Fruit fly (Drosophila melanogaster): ENCODE measurements around the gene Gr94a.

Gr94a gene

dm6 chr3R:23097197-23097809, 45.8 kb downstream of the Gr94a start, which contains the start of gene CG6733:
Gene CG6733 (plus strand): TSS chr3R:23097728.
- TF ChIP-seq mirr (GFP tag; optimal IDR thresholded peaks at IDR 0.05) (peak; percentile 69), cwo (GFP tag; optimal IDR thresholded peaks at IDR 0.05) (no peak), CG34376 (GFP tag; optimal IDR thresholded peaks at IDR 0.05) (peak; percentile 50), br (optimal IDR thresholded peaks at IDR 0.05) (no peak), sd (tag; optimal IDR thresholded peaks at IDR 0.05) (peak; percentile 31), lab (GFP tag; optimal IDR thresholded peaks at IDR 0.05) (peak; percentile 50), grn (GFP tag; optimal IDR thresholded peaks at IDR 0.05) (peak; percentile 40), exex (tag; optimal IDR thresholded peaks at IDR 0.05) (peak; percentile 68), YL-1 (GFP tag; optimal IDR thresholded peaks at IDR 0.05) (no peak), CG9797 (GFP tag; optimal IDR thresholded peaks at IDR 0.05) (no peak)

- no peak for TF ChIP-seq CG14441 (GFP tag; IDR thresholded peaks at IDR 0.05)
- TF ChIP-seq slp2 (GFP tag; optimal IDR thresholded peaks at IDR 0.05) = no peak
- no peak for TF ChIP-seq CG16779 (GFP tag; IDR thresholded peaks at IDR 0.05)
- no peak for TF ChIP-seq CG6683 (GFP tag; optimal IDR thresholded peaks at IDR 0.05)
- no peak for TF ChIP-seq CG11398 (GFP tag; optimal IDR thresholded peaks at IDR 0.05)
- no peak for TF ChIP-seq CG2678 (tag; optimal IDR thresholded peaks at IDR 0.05)
- no peak for TF ChIP-seq CG2116 (GFP tag; optimal IDR thresholded peaks at IDR 0.05)
- TF ChIP-seq B-H2 (GFP tag; optimal IDR thresholded peaks at IDR 0.05) = no peak
- no peak for TF ChIP-seq CG12659 (GFP tag; optimal IDR thresholded peaks at IDR 0.05)
- TF ChIP-seq Lpt (GFP tag; optimal IDR thresholded peaks at IDR 0.05) = no peak
- TF ChIP-seq disco-r (GFP tag; optimal IDR thresholded peaks at IDR 0.05) = no peak
- TF ChIP-seq CG8281 (tag; optimal IDR thresholded peaks at IDR 0.05) = no peak
- no peak for TF ChIP-seq dan (GFP tag; IDR thresholded peaks at IDR 0.05)
- no peak for TF ChIP-seq hth (optimal IDR thresholded peaks at IDR 0.05)
- TF ChIP-seq CG11696 (GFP tag; IDR thresholded peaks at IDR 0.05) = no peak
- no peak for TF ChIP-seq CG8944 (GFP tag; optimal IDR thresholded peaks at IDR 0.05)
- no peak for TF ChIP-seq CG11085 (GFP tag; IDR thresholded peaks at IDR 0.05)
- TF ChIP-seq CG34376 (GFP tag; optimal IDR thresholded peaks at IDR 0.05) = no peak
- TF ChIP-seq fd64A (GFP tag; optimal IDR thresholded peaks at IDR 0.05) = no peak
These were observed 47.7 kb downstream of the Gr94a start, which contains the start of gene CG6738 for dm6 chr3R:23099233-23099632. Gene CG6738 (plus strand): TSS chr3R:23099533.

Data from whole organism, embryonic.